Fruit fly (Drosophila melanogaster) whole organism, embryonic: ENCODE measurements around the gene sage.

Experiments
- Atf6 ChIP-seq: fragments of 200-800 bp; sonication (Bioruptor generic); IDR thresholded peaks from 2 replicates; pipeline ENCODE4 v1.3.6; 2022; ENCODE audit warnings: missing biosample characterization, missing genetic modification characterization
- BtbVII ChIP-seq: fragments of 200-800 bp; sonication (Bioruptor generic); optimal IDR thresholded peaks from 3 replicates; lab custom pipeline; 2017; ENCODE audit warnings: missing biosample characterization, mild to moderate bottlenecking, missing genetic modification characterization
- CG11695 ChIP-seq: fragments of 200-800 bp; sonication (Bioruptor generic); IDR thresholded peaks from 3 replicates; pipeline ENCODE4 v1.3.6; 2022; ENCODE audit warnings: missing biosample characterization, missing genetic modification characterization
- CG14710 ChIP-seq: fragments of 200-800 bp; sonication (Bioruptor generic); optimal IDR thresholded peaks from 3 replicates; lab custom pipeline; 2019; ENCODE audit warnings: missing biosample characterization, mild to moderate bottlenecking, missing genetic modification characterization, moderate library complexity
- CG15514 ChIP-seq: fragments of 200-800 bp; sonication (Bioruptor generic); optimal IDR thresholded peaks from 3 replicates; lab custom pipeline; 2017; ENCODE audit warnings: missing biosample characterization, missing genetic modification characterization, mild to moderate bottlenecking, moderate library complexity, missing genetic modification reagents
- CG2120 ChIP-seq: fragments of 200-800 bp; sonication (Bioruptor generic); optimal IDR thresholded peaks from 3 replicates; lab custom pipeline; 2016; ENCODE audit warnings: missing biosample characterization, missing genetic modification characterization
- CG2199 ChIP-seq: fragments of 200-800 bp; sonication (Bioruptor generic); IDR thresholded peaks from 3 replicates; pipeline ENCODE4 v1.3.6; 2022; ENCODE audit warnings: missing biosample characterization, missing genetic modification characterization
- CG2678 ChIP-seq: fragments of 200-800 bp; sonication (Bioruptor generic); optimal IDR thresholded peaks from 3 replicates; lab custom pipeline; 2019; ENCODE audit warnings: missing biosample characterization, mild to moderate bottlenecking, missing genetic modification characterization, moderate library complexity
- CG3281 ChIP-seq: fragments of 200-800 bp; sonication (Bioruptor generic); optimal IDR thresholded peaks from 3 replicates; lab custom pipeline; 2017; ENCODE audit warnings: missing biosample characterization, mild to moderate bottlenecking, missing genetic modification characterization
- CG34224 ChIP-seq: fragments of 200-800 bp; sonication (Bioruptor generic); IDR thresholded peaks from 3 replicates; pipeline ENCODE4 v1.3.6; 2022; ENCODE audit warnings: missing biosample characterization, missing genetic modification characterization; ENCODE audit not compliant: partially characterized antibody
- CG5245 ChIP-seq: fragments of 200-800 bp; sonication (Bioruptor generic); optimal IDR thresholded peaks from 3 replicates; lab custom pipeline; 2016; ENCODE audit warnings: missing biosample characterization, missing genetic modification characterization
- CG6765 ChIP-seq: fragments of 200-800 bp; sonication (Bioruptor generic); optimal IDR thresholded peaks from 3 replicates; lab custom pipeline; 2017; ENCODE audit warnings: missing biosample characterization, mild to moderate bottlenecking, missing genetic modification characterization
- CG6854 ChIP-seq: fragments of 200-800 bp; sonication (Bioruptor generic); optimal IDR thresholded peaks from 3 replicates; lab custom pipeline; 2017; ENCODE audit warnings: missing biosample characterization, mild to moderate bottlenecking, missing genetic modification characterization
- CG7987 ChIP-seq: fragments of 200-800 bp; sonication (Bioruptor generic); optimal IDR thresholded peaks from 2 replicates; lab custom pipeline; 2018; ENCODE audit warnings: missing biosample characterization, mild to moderate bottlenecking, missing genetic modification characterization, moderate library complexity
- CG8478 ChIP-seq: fragments of >200 bp; optimal IDR thresholded peaks from 2 replicates; lab custom pipeline; 2018
- CG8924 ChIP-seq: fragments of 200-800 bp; optimal IDR thresholded peaks from 3 replicates; lab custom pipeline; 2019; ENCODE audit warnings: missing biosample characterization, mild to moderate bottlenecking, missing genetic modification characterization, moderate library complexity
- CTCF ChIP-seq: fragments of 200-800 bp; sonication (Bioruptor generic); optimal IDR thresholded peaks from 2 replicates; lab custom pipeline; 2017; ENCODE audit warnings: missing biosample characterization, mild to moderate bottlenecking, missing genetic modification characterization, moderate library complexity
- D ChIP-seq, 2 experiments: fragments of 200-800 bp in 1 of 2; fragments of >200 bp in 1 of 2; sonication (Bioruptor generic) in 1 of 2; optimal IDR thresholded peaks; 2 replicates in 1 of 2; 3 replicates in 1 of 2; lab custom pipeline; 2017; ENCODE audit warnings: mild to moderate bottlenecking in 1 of 2, missing biosample characterization in 1 of 2, missing genetic modification characterization in 1 of 2, missing genetic modification reagents in 1 of 2
- Dbx ChIP-seq: fragments of 200-800 bp; sonication (Bioruptor generic); IDR thresholded peaks from 3 replicates; pipeline ENCODE4 v1.3.6; 2022; ENCODE audit warnings: missing biosample characterization, missing genetic modification characterization
- Drgx ChIP-seq: fragments of 200-800 bp; sonication (Bioruptor generic); IDR thresholded peaks from 2 replicates; pipeline ENCODE4 v1.3.6; 2022; ENCODE audit warnings: missing biosample characterization, missing genetic modification characterization
- Ets97D ChIP-seq: fragments of 200-800 bp; sonication (Bioruptor generic); optimal IDR thresholded peaks from 3 replicates; lab custom pipeline; 2016; ENCODE audit warnings: missing biosample characterization, missing genetic modification characterization
- Med ChIP-seq: fragments of 200-800 bp; sonication (Bioruptor generic); peaks from one replicate; lab custom pipeline; 2016; ENCODE audit warnings: missing biosample characterization, missing genetic modification characterization, mild to moderate bottlenecking, inconsistent platforms, moderate library complexity
- Mes4 ChIP-seq: fragments of 200-800 bp; sonication (Bioruptor generic); optimal IDR thresholded peaks from 2 replicates; lab custom pipeline; 2016; ENCODE audit warnings: missing biosample characterization, missing genetic modification characterization
- Nf-YC ChIP-seq: fragments of 200-800 bp; optimal IDR thresholded peaks from 3 replicates; lab custom pipeline; 2019; ENCODE audit warnings: missing biosample characterization, mild to moderate bottlenecking, missing genetic modification characterization, moderate library complexity
- Poxn ChIP-seq: fragments of 200-800 bp; sonication (Bioruptor generic); IDR thresholded peaks from 2 replicates; pipeline ENCODE4 v1.3.6; 2022; ENCODE audit warnings: missing biosample characterization, missing genetic modification characterization
- Trl ChIP-seq, 3 experiments: fragments of >200 bp in 2 of 3; fragments of 200-800 bp in 1 of 3; sonication (Bioruptor generic) in 1 of 3; optimal IDR thresholded peaks; 2 replicates in 1 of 3; 3 replicates in 2 of 3; lab custom pipeline; 2016 to 2017; ENCODE audit warnings: missing biosample characterization in 1 of 3, missing genetic modification characterization in 1 of 3
- bab2 ChIP-seq: fragments of 200-800 bp; sonication (Bioruptor generic); optimal IDR thresholded peaks from 2 replicates; lab custom pipeline; 2016; ENCODE audit warnings: missing biosample characterization, missing genetic modification characterization
- chinmo ChIP-seq: fragments of 200-800 bp; sonication (Bioruptor generic); IDR thresholded peaks from 4 replicates; pipeline ENCODE4 v1.3.6; 2022; ENCODE audit warnings: missing biosample characterization, missing genetic modification characterization; ENCODE audit not compliant: partially characterized antibody
- ci ChIP-seq: fragments of 200-800 bp; sonication (Bioruptor generic); IDR thresholded peaks from 3 replicates; pipeline ENCODE4 v1.3.6; 2022; ENCODE audit warnings: missing biosample characterization, missing genetic modification characterization
- corto ChIP-seq: fragments of 200-800 bp; sonication (Bioruptor generic); optimal IDR thresholded peaks from 2 replicates; lab custom pipeline; 2016; ENCODE audit warnings: missing biosample characterization, mild to moderate bottlenecking, missing genetic modification characterization, moderate library complexity
- crol ChIP-seq: fragments of 200-800 bp; sonication (Bioruptor generic); IDR thresholded peaks from 2 replicates; pipeline ENCODE4 v1.3.6; 2022; ENCODE audit warnings: missing biosample characterization, missing genetic modification characterization
- da ChIP-seq: fragments of 200-800 bp; sonication (Bioruptor generic); optimal IDR thresholded peaks from 2 replicates; lab custom pipeline; 2016; ENCODE audit warnings: missing biosample characterization, missing genetic modification characterization
- dysf ChIP-seq: fragments of 200-800 bp; sonication (Bioruptor generic); IDR thresholded peaks from 3 replicates; pipeline ENCODE4 v1.3.6; 2022; ENCODE audit warnings: missing biosample characterization, missing genetic modification characterization
- gcm2 ChIP-seq: fragments of 200-800 bp; sonication (Bioruptor generic); optimal IDR thresholded peaks from 2 replicates; lab custom pipeline; 2016; ENCODE audit warnings: missing biosample characterization, missing genetic modification characterization
- gfzf ChIP-seq: fragments of 200-800 bp; sonication (Bioruptor generic); optimal IDR thresholded peaks from 2 replicates; lab custom pipeline; 2016; ENCODE audit warnings: missing biosample characterization, mild to moderate bottlenecking, missing genetic modification characterization, moderate library complexity
- hbn ChIP-seq: fragments of 200-800 bp; sonication (Bioruptor generic); IDR thresholded peaks from 2 replicates; pipeline ENCODE4 v1.3.6; 2022; ENCODE audit warnings: missing biosample characterization, missing genetic modification characterization; ENCODE audit not compliant: partially characterized antibody
- jigr1 ChIP-seq: fragments of 200-800 bp; sonication (Bioruptor generic); IDR thresholded peaks from 3 replicates; pipeline ENCODE4 v1.3.6; 2022; ENCODE audit warnings: missing biosample characterization, missing genetic modification characterization
- kah ChIP-seq: fragments of 200-800 bp; sonication (Bioruptor generic); optimal IDR thresholded peaks from 2 replicates; lab custom pipeline; 2018; ENCODE audit warnings: missing biosample characterization, mild to moderate bottlenecking, missing genetic modification characterization
- knrl ChIP-seq: fragments of 200-800 bp; sonication (Bioruptor generic); IDR thresholded peaks from 3 replicates; pipeline ENCODE4 v1.3.6; 2022; ENCODE audit warnings: missing biosample characterization, missing genetic modification characterization; ENCODE audit not compliant: partially characterized antibody
- lov ChIP-seq, 2 experiments: fragments of 200-800 bp in 1 of 2; fragments of >200 bp in 1 of 2; sonication (Bioruptor generic) in 1 of 2; IDR thresholded peaks in 1 of 2; optimal IDR thresholded peaks in 1 of 2; 2 replicates in 1 of 2; 3 replicates in 1 of 2; pipeline versions ENCODE4 v1.3.6 to Lab custom; 2017 to 2022; ENCODE audit warnings: missing biosample characterization in 1 of 2, missing genetic modification characterization in 1 of 2
- otp ChIP-seq: fragments of 200-800 bp; sonication (Bioruptor generic); IDR thresholded peaks from 3 replicates; pipeline ENCODE4, ENCODE4 v1.3.6; 2022; ENCODE audit warnings: missing biosample characterization, missing genetic modification characterization
- sd ChIP-seq: fragments of 200-800 bp; sonication (Bioruptor generic); optimal IDR thresholded peaks from 3 replicates; lab custom pipeline; 2018; ENCODE audit warnings: missing biosample characterization, mild to moderate bottlenecking, missing genetic modification characterization, moderate library complexity
- sim ChIP-seq: fragments of 200-800 bp; sonication (Bioruptor generic); IDR thresholded peaks from 2 replicates; pipeline ENCODE4 v1.3.6; 2022; ENCODE audit warnings: missing biosample characterization, missing genetic modification characterization
- vvl ChIP-seq: fragments of 200-800 bp; sonication (Bioruptor generic); IDR thresholded peaks from 2 replicates; pipeline ENCODE4 v1.3.6; 2022; ENCODE audit warnings: missing biosample characterization, missing genetic modification characterization
- zen ChIP-seq: fragments of 200-800 bp; sonication (Bioruptor generic); optimal IDR thresholded peaks from 3 replicates; lab custom pipeline; 2018; ENCODE audit warnings: missing biosample characterization, mild to moderate bottlenecking, missing genetic modification characterization, moderate library complexity
- zf30C ChIP-seq: fragments of 200-800 bp; sonication (Bioruptor generic); optimal IDR thresholded peaks from 3 replicates; lab custom pipeline; 2018; ENCODE audit warnings: missing biosample characterization, mild to moderate bottlenecking, missing genetic modification characterization

The sage gene

dm6 chr3R:9237268-9238091, 26.5 kb downstream of the sage start, which contains the start of gene pum (continued):
- TF ChIP-seq Mes4 (GFP tag; lab: Kevin White, UChicago) (no peak), CG11695 (GFP tag; lab: Robert Waterston, UW) (0 out of 3 replicates have a peak, but pooled peaks have one; percentile 11), CG8924 (tag; lab: Kevin White, UChicago) (peak; percentile 75), knrl (GFP tag; lab: Robert Waterston, UW) (no peak), zen (tag; lab: Kevin White, UChicago) (peak; percentile 59), CG8478 (lab: Kevin White, UChicago) (no peak), CG6765 (no peak), CTCF (no peak)

dm6 chr3R:9236883-9237267, 27.1 kb downstream of the sage start:
- TF ChIP-seq CTCF (peak; percentile 7), bab2 (GFP tag; lab: Kevin White, UChicago) (no peak), Dbx (GFP tag; lab: Robert Waterston, UW) (peak; percentile 37; the same call in 1 of the 3 replicates), CG14710 (peak; percentile 78), otp (0 out of 3 replicates have a peak, but pooled peaks have one; percentile 48), da (no peak), CG15514 (GFP tag; lab: Kevin White, UChicago) (peak; percentile 47), Med (peak; percentile 90), Drgx (peak; percentile 50; the same call in 1 of the 2 replicates), hbn (peak; percentile 42), CG2120 (GFP tag; lab: Kevin White, UChicago) (peak; percentile 18), crol (GFP tag; lab: Robert Waterston, UW) (peak; percentile 70), CG7987 (GFP tag; lab: Kevin White, UChicago) (peak; percentile 34), vvl (GFP tag; lab: Robert Waterston, UW) (peak; percentile 45; the same call in 1 of the 2 replicates), CG6854 (GFP tag; lab: Kevin White, UChicago) (peak; percentile 50), chinmo (GFP tag; lab: Robert Waterston, UW) (peak; percentile 74; the same call in 2 of the 4 replicates), Poxn (no peak), CG3281 (GFP tag; lab: Kevin White, UChicago) (peak; percentile 22), Atf6 (GFP tag; lab: Robert Waterston, UW) (peak; percentile 23; the same call in 1 of the 2 replicates), D (optimal IDR thresholded peaks at IDR 0.05; lab: Kevin White, UChicago) (no peak), D (GFP tag; optimal IDR thresholded peaks at IDR 0.05; lab: Kevin White, UChicago) (no peak), ci (GFP tag; lab: Robert Waterston, UW) (peak; percentile 69; the same call in 2 of the 3 replicates), kah (GFP tag; lab: Kevin White, UChicago) (peak; percentile 12), gcm2 (GFP tag; lab: Kevin White, UChicago) (no peak), Ets97D (no peak), sim (GFP tag; lab: Robert Waterston, UW) (0 out of 2 replicates have a peak, but pooled peaks have one; percentile 22), Nf-YC (tag; lab: Kevin White, UChicago) (peak; percentile 31), jigr1 (GFP tag; lab: Robert Waterston, UW) (no peak), lov (optimal IDR thresholded peaks at IDR 0.05; lab: Kevin White, UChicago) (no peak), lov (GFP tag; IDR thresholded peaks at IDR 0.05; lab: Robert Waterston, UW) (0 out of 3 replicates have a peak, but pooled peaks have one; percentile 27), CG2199 (no peak), sd (tag; lab: Kevin White, UChicago) (peak; percentile 35), dysf (peak; percentile 16; the same call in 1 of the 3 replicates), zf30C (no peak), CG34224 (GFP tag; lab: Robert Waterston, UW) (peak; percentile 45; the same call in 1 of the 3 replicates), BtbVII (GFP tag; lab: Kevin White, UChicago) (peak; percentile 54), CG2678 (peak; percentile 10), gfzf (no peak), Trl (optimal IDR thresholded peaks at IDR 0.05; lab: Kevin White, UChicago) (peak; percentile 99 to 100), Trl (GFP tag; optimal IDR thresholded peaks at IDR 0.05; lab: Kevin White, UChicago) (peak; percentile 65), corto (GFP tag; lab: Kevin White, UChicago) (peak; percentile 70), CG5245 (GFP tag; lab: Kevin White, UChicago) (no peak)
